Worm (Caenorhabditis elegans) whole organism, L4/young adult: Measurements from ENCODE around the gene cyp-32B1.

Experiments
- W03F9.2 ChIP-seq: fragments of 150-350 bp; optimal IDR thresholded peaks from 2 replicates; lab custom pipeline; 2014; ENCODE audit warnings: missing biosample characterization, missing genetic modification characterization
- dao-5 ChIP-seq: sonication (generic microtip); optimal IDR thresholded peaks from 2 replicates; lab custom pipeline; 2016; ENCODE audit warnings: missing genotype, missing genetic modification characterization, moderate library complexity, missing compliant biosample characterization
- him-1 ChIP-seq: sonication (generic microtip); optimal IDR thresholded peaks from 2 replicates; lab custom pipeline; 2016; ENCODE audit warnings: missing genotype, missing genetic modification reagents, missing genetic modification characterization, missing compliant biosample characterization

DNA sequence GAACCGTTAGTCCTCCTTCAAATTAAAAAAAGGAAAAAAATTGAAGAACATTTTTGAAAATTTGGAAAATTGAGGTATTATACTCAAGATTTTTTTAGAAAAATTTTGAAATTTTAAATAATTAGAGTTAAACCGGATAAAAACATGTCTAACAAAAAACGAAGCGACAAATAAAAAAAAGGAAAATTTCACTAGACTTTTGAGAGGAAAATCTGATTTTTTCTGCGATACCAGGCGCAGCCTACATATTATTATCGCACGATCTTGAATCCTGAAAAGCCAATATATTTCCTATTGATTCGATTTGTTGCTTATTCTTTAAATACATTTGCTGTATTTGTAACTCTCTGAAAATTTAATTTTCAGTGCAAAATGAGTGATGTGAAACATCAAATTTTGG is 14.1 kb upstream of the cyp-32B1 start, which contains the start of gene nstp-8:
- TF ChIP-seq dao-5: no peak
- TF ChIP-seq him-1 (tag; lab: Kevin White, UChicago): no peak
- TF ChIP-seq W03F9.2: no peak
